Worm (Caenorhabditis elegans) whole organism, L4 larva: ENCODE data around the gene sdz-19.

Experiments used
- D1046.2 ChIP-seq: fragments of 200-800 bp; sonication (Bioruptor generic); IDR thresholded peaks from 2 replicates; pipeline ENCODE4 v1.3.6; 2022; ENCODE audit warnings: missing genetic modification characterization, missing compliant biosample characterization
- T26A8.4 ChIP-seq: fragments of 200-800 bp; sonication (Bioruptor generic); IDR thresholded peaks from 2 replicates; pipeline ENCODE4 v1.3.6; 2022; ENCODE audit warnings: missing genetic modification characterization, missing compliant biosample characterization
- Y48G9A.11 ChIP-seq: fragments of 200-800 bp; sonication (Bioruptor generic); IDR thresholded peaks from 2 replicates; pipeline ENCODE4 v1.3.6; 2022; ENCODE audit warnings: missing genetic modification reagents, missing genetic modification characterization, missing compliant biosample characterization
- Y5F2A.4 ChIP-seq: fragments of 200-800 bp; sonication (Bioruptor generic); optimal IDR thresholded peaks from 2 replicates; lab custom pipeline; 2018; ENCODE audit warnings: mild to moderate bottlenecking, missing genetic modification characterization, missing compliant biosample characterization
- Y75B8A.6 ChIP-seq: fragments of 200-800 bp; sonication (Bioruptor generic); IDR thresholded peaks from 2 replicates; pipeline ENCODE4 v1.3.6; 2022; ENCODE audit warnings: missing genetic modification reagents, missing genetic modification characterization, missing compliant biosample characterization
- ZK546.5 ChIP-seq, 2 experiments: sonication (generic microtip); optimal IDR thresholded peaks; 2 replicates each; lab custom pipeline; 2017; ENCODE audit warnings: missing biosample characterization in 2 of 2, missing genetic modification characterization in 2 of 2
- aha-1 ChIP-seq: fragments of 150-350 bp; peaks from one replicate; lab custom pipeline; 2014; ENCODE audit warnings: missing biosample characterization, missing genetic modification characterization
- arid-1 ChIP-seq: fragments of 200-800 bp; sonication (Bioruptor generic); conservative IDR thresholded peaks from 2 replicates; pipeline ENCODE4 v1.3.6; 2022; ENCODE audit warnings: missing genetic modification reagents, missing genetic modification characterization, missing compliant biosample characterization
- attf-4 ChIP-seq: sonication (generic microtip); optimal IDR thresholded peaks from 3 replicates; lab custom pipeline; 2017; ENCODE audit warnings: missing biosample characterization, missing genetic modification characterization
- ceh-28 ChIP-seq: fragments of 150-350 bp; optimal IDR thresholded peaks from 2 replicates; lab custom pipeline; 2014; ENCODE audit warnings: missing biosample characterization, missing genetic modification reagents, missing genetic modification characterization
- ceh-32 ChIP-seq: sonication (generic microtip); optimal IDR thresholded peaks from 2 replicates; lab custom pipeline; 2016; ENCODE audit warnings: mild to moderate bottlenecking, missing genetic modification characterization, missing compliant biosample characterization; ENCODE audit not compliant: poor library complexity
- ceh-44 ChIP-seq: fragments of 200-800 bp; sonication (Bioruptor generic); IDR thresholded peaks from 2 replicates; pipeline ENCODE4 v1.3.6; 2022; ENCODE audit warnings: missing genetic modification reagents, missing genetic modification characterization, missing compliant biosample characterization
- ces-1 ChIP-seq: fragments of 150-350 bp; sonication (generic microtip); optimal IDR thresholded peaks from 4 replicates; lab custom pipeline; 2014; ENCODE audit warnings: missing biosample characterization, missing genetic modification reagents, missing genetic modification characterization
- cey-2 ChIP-seq: sonication (generic microtip); optimal IDR thresholded peaks from 3 replicates; lab custom pipeline; 2017; ENCODE audit warnings: missing genetic modification characterization, mild to moderate bottlenecking, missing compliant biosample characterization, antibody characterized with exemption, borderline replicate concordance; ENCODE audit not compliant: insufficient read depth
- ctbp-1 ChIP-seq: fragments of 200-800 bp; sonication (Bioruptor generic); IDR thresholded peaks from 2 replicates; pipeline ENCODE4 v1.3.6; 2022; ENCODE audit warnings: missing genetic modification reagents, missing genetic modification characterization, missing compliant biosample characterization
- dmd-6 ChIP-seq: fragments of 200-800 bp; sonication (Bioruptor generic); IDR thresholded peaks from 2 replicates; pipeline ENCODE4 v1.3.6; 2022; ENCODE audit warnings: missing genetic modification reagents, missing genetic modification characterization, missing compliant biosample characterization
- dve-1 ChIP-seq: sonication (generic microtip); optimal IDR thresholded peaks from 2 replicates; lab custom pipeline; 2017; ENCODE audit warnings: antibody characterized with exemption, mild to moderate bottlenecking, missing genetic modification characterization, missing compliant biosample characterization; ENCODE audit not compliant: insufficient read depth
- fkh-10 ChIP-seq: fragments of 150-350 bp; optimal IDR thresholded peaks from 2 replicates; lab custom pipeline; 2014; ENCODE audit warnings: missing biosample characterization, missing genetic modification reagents, missing genetic modification characterization
- gei-8 ChIP-seq: fragments of 200-800 bp; sonication (Bioruptor generic); optimal IDR thresholded peaks from 2 replicates; lab custom pipeline; 2018; ENCODE audit warnings: mild to moderate bottlenecking, missing genetic modification characterization, missing compliant biosample characterization
- hlh-11 ChIP-seq: fragments of 200-800 bp; sonication (Bioruptor generic); optimal IDR thresholded peaks from 2 replicates; lab custom pipeline; 2018; ENCODE audit warnings: mild to moderate bottlenecking, missing genetic modification characterization, missing compliant biosample characterization
- jun-1 ChIP-seq: fragments of 150-350 bp; optimal IDR thresholded peaks from 2 replicates; lab custom pipeline; 2014; ENCODE audit warnings: missing biosample characterization, missing genetic modification reagents, missing genetic modification characterization
- lin-1 ChIP-seq: fragments of 200-800 bp; sonication (Bioruptor generic); IDR thresholded peaks from 2 replicates; pipeline ENCODE4 v1.3.6; 2022; ENCODE audit warnings: missing genetic modification reagents, missing genetic modification characterization, missing compliant biosample characterization
- lin-13 ChIP-seq: fragments of 150-350 bp; optimal IDR thresholded peaks from 2 replicates; lab custom pipeline; 2014; ENCODE audit warnings: missing biosample characterization, missing genetic modification reagents, missing genetic modification characterization
- lin-15B ChIP-seq: fragments of 150-350 bp; sonication (generic microtip); optimal IDR thresholded peaks from 3 replicates; lab custom pipeline; 2014; ENCODE audit warnings: missing biosample characterization, missing genetic modification characterization
- lin-29 ChIP-seq: fragments of 200-800 bp; sonication (Bioruptor generic); IDR thresholded peaks from 2 replicates; pipeline ENCODE4 v1.3.6; 2022; ENCODE audit warnings: missing genetic modification reagents, missing genetic modification characterization, missing compliant biosample characterization
- lir-3 ChIP-seq: sonication (generic microtip); optimal IDR thresholded peaks from 2 replicates; lab custom pipeline; 2016; ENCODE audit warnings: mild to moderate bottlenecking, missing genetic modification characterization, missing compliant biosample characterization
- lsy-2 ChIP-seq, 2 experiments: fragments of 150-350 bp in 1 of 2; sonication (generic microtip) in 1 of 2; optimal IDR thresholded peaks; 2 replicates each; lab custom pipeline; 2014 to 2017; ENCODE audit warnings: missing biosample characterization in 2 of 2, missing genetic modification characterization in 2 of 2
- madf-5 ChIP-seq, 2 experiments: fragments of 200-800 bp; sonication (Bioruptor generic); IDR thresholded peaks; 2 replicates each; pipeline ENCODE4 v1.3.6; 2022; ENCODE audit warnings: missing compliant biosample characterization in 2 of 2, missing genetic modification characterization in 2 of 2
- mep-1 ChIP-seq: fragments of 150-350 bp; sonication (generic microtip); optimal IDR thresholded peaks from 3 replicates; lab custom pipeline; 2014; ENCODE audit warnings: missing biosample characterization, missing genetic modification characterization
- mxl-2 ChIP-seq: fragments of 200-800 bp; sonication (Bioruptor generic); conservative IDR thresholded peaks from 2 replicates; pipeline ENCODE4 v1.3.6; 2022; ENCODE audit warnings: missing genetic modification reagents, missing genetic modification characterization, missing compliant biosample characterization
- nhr-11 ChIP-seq: fragments of 150-350 bp; optimal IDR thresholded peaks from 2 replicates; lab custom pipeline; 2014; ENCODE audit warnings: missing biosample characterization, missing genetic modification characterization
- nhr-111 ChIP-seq: fragments of 200-800 bp; sonication (Bioruptor generic); optimal IDR thresholded peaks from 2 replicates; lab custom pipeline; 2018; ENCODE audit warnings: mild to moderate bottlenecking, missing genetic modification characterization, missing compliant biosample characterization
- nhr-237 ChIP-seq: sonication (generic microtip); optimal IDR thresholded peaks from 2 replicates; lab custom pipeline; 2017; ENCODE audit warnings: missing biosample characterization, missing genetic modification characterization
- nhr-28 ChIP-seq: fragments of 150-350 bp; optimal IDR thresholded peaks from 2 replicates; lab custom pipeline; 2014; ENCODE audit warnings: missing biosample characterization, missing genetic modification characterization
- nhr-48 ChIP-seq: sonication (generic microtip); optimal IDR thresholded peaks from 2 replicates; lab custom pipeline; 2016; ENCODE audit warnings: mild to moderate bottlenecking, missing genetic modification characterization, missing compliant biosample characterization
- nhr-6 ChIP-seq: fragments of 150-350 bp; optimal IDR thresholded peaks from 2 replicates; lab custom pipeline; 2014; ENCODE audit warnings: missing biosample characterization, missing genetic modification characterization
- nhr-76 ChIP-seq: fragments of 150-350 bp; optimal IDR thresholded peaks from 2 replicates; lab custom pipeline; 2014; ENCODE audit warnings: missing biosample characterization, missing genetic modification characterization
- pha-4 ChIP-seq, 2 experiments: fragments of 150-350 bp in 1 of 2; fragments of 200-800 bp in 1 of 2; sonication (Bioruptor generic) in 1 of 2; IDR thresholded peaks in 1 of 2; optimal IDR thresholded peaks in 1 of 2; 2 replicates each; pipeline versions ENCODE4 v1.3.6 to Lab custom; 2014 to 2022; ENCODE audit warnings: missing genetic modification characterization in 2 of 2, missing genetic modification reagents in 2 of 2, missing biosample characterization in 1 of 2, missing compliant biosample characterization in 1 of 2
- php-3 ChIP-seq: fragments of 200-800 bp; sonication (Bioruptor generic); IDR thresholded peaks from 2 replicates; pipeline ENCODE4 v1.3.6; 2022; ENCODE audit warnings: missing genetic modification reagents, missing genetic modification characterization, missing compliant biosample characterization
- sdz-12 ChIP-seq: fragments of 200-800 bp; sonication (Bioruptor generic); optimal IDR thresholded peaks from 2 replicates; lab custom pipeline; 2018; ENCODE audit warnings: mild to moderate bottlenecking, missing genetic modification characterization, missing compliant biosample characterization
- set-16 ChIP-seq: fragments of 200-800 bp; sonication (Bioruptor generic); IDR thresholded peaks from 2 replicates; pipeline ENCODE4 v1.3.6; 2022; ENCODE audit warnings: missing genetic modification reagents, missing genetic modification characterization, missing compliant biosample characterization
- skn-1 ChIP-seq: fragments of 150-350 bp; optimal IDR thresholded peaks from 2 replicates; lab custom pipeline; 2014; ENCODE audit warnings: missing biosample characterization, missing genetic modification characterization
- snpc-1.2 ChIP-seq: fragments of 200-800 bp; sonication (Bioruptor generic); IDR thresholded peaks from 2 replicates; pipeline ENCODE4 v1.3.6; 2022; ENCODE audit warnings: missing genetic modification reagents, missing genetic modification characterization, missing compliant biosample characterization
- snpc-4 ChIP-seq: fragments of 150-350 bp; optimal IDR thresholded peaks from 2 replicates; lab custom pipeline; 2014; ENCODE audit warnings: missing biosample characterization, missing genetic modification characterization
- spr-1 ChIP-seq: sonication (generic microtip); optimal IDR thresholded peaks from 2 replicates; lab custom pipeline; 2016; ENCODE audit warnings: mild to moderate bottlenecking, missing genetic modification characterization, missing compliant biosample characterization
- spr-3 ChIP-seq: fragments of 200-800 bp; sonication (Bioruptor generic); optimal IDR thresholded peaks from 2 replicates; lab custom pipeline; 2018; ENCODE audit warnings: mild to moderate bottlenecking, missing genetic modification characterization, missing compliant biosample characterization
- tra-1 ChIP-seq: fragments of 200-800 bp; sonication (Bioruptor generic); IDR thresholded peaks from 2 replicates; pipeline ENCODE4 v1.3.6; 2022; ENCODE audit warnings: missing genetic modification reagents, missing genetic modification characterization, missing compliant biosample characterization
- unc-130 ChIP-seq: sonication (generic microtip); optimal IDR thresholded peaks from 2 replicates; lab custom pipeline; 2016; ENCODE audit warnings: missing genetic modification reagents, missing genetic modification characterization, missing compliant biosample characterization
- unc-39 ChIP-seq: sonication (generic microtip); optimal IDR thresholded peaks from 2 replicates; lab custom pipeline; 2017; ENCODE audit warnings: missing biosample characterization, missing genetic modification characterization
- zag-1 ChIP-seq: fragments of 150-350 bp; optimal IDR thresholded peaks from 2 replicates; lab custom pipeline; 2014; ENCODE audit warnings: missing biosample characterization, missing genetic modification characterization
- zfp-3 ChIP-seq: fragments of 200-800 bp; sonication (Bioruptor generic); conservative IDR thresholded peaks from 2 replicates; pipeline ENCODE4 v1.3.6; 2022; ENCODE audit warnings: missing genetic modification reagents, missing genetic modification characterization, missing compliant biosample characterization
- zip-11 ChIP-seq: fragments of 200-800 bp; sonication (Bioruptor generic); IDR thresholded peaks from 2 replicates; pipeline ENCODE4 v1.3.6; 2022; ENCODE audit warnings: missing genetic modification characterization, missing compliant biosample characterization

sdz-19 gene

DNA sequence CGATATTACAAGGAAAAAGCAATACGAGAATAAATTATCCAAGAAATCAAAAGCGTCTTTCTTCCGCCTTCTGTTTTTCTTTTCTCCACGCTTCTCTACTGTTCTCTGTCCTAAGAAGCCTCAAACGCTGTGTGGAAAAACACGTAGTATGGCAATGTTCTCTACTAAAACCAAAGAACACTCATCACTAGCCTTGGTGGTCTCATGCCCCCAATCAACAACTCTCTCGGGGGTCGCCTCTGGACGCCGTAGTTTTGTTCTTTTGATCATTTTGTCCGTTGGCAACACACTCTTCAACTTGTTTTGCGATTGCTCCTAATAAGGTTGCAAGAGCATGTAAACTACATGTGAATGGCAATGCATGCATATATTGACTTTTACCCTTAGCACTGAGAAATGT, 14.2 kb upstream of the sdz-19 start (continued):
- TF ChIP-seq nhr-111 (GFP tag; lab: Kevin White, UChicago) (no peak), Y75B8A.6 (GFP tag; lab: Robert Waterston, UW) (no peak), dve-1 (tag; lab: Kevin White, UChicago) (peak; percentile 26), lsy-2 (tag; optimal IDR thresholded peaks at IDR 0.05; lab: Kevin White, UChicago) (peak in 1 of 2 experiments; percentile 70), sdz-12 (no peak), zip-11 (GFP tag; lab: Robert Waterston, UW) (no peak), lin-15B (no peak), Y5F2A.4 (GFP tag; lab: Kevin White, UChicago) (no peak), D1046.2 (GFP tag; lab: Robert Waterston, UW) (no peak), php-3 (no peak), spr-3 (GFP tag; lab: Kevin White, UChicago) (no peak), snpc-1.2 (GFP tag; lab: Robert Waterston, UW) (no peak), spr-1 (tag; lab: Kevin White, UChicago) (no peak), nhr-76 (tag; lab: Kevin White, UChicago) (no peak), unc-130 (GFP tag; lab: Kevin White, UChicago) (no peak), attf-4 (no peak), nhr-48 (no peak), T26A8.4 (GFP tag; lab: Robert Waterston, UW) (peak; percentile 12; the same call in 1 of the 2 replicates), ces-1 (GFP tag; lab: Kevin White, UChicago) (no peak), ZK546.5 (tag; optimal IDR thresholded peaks at IDR 0.05; lab: Kevin White, UChicago) (no peak), ceh-44 (GFP tag; lab: Robert Waterston, UW) (no peak), lin-1 (GFP tag; lab: Robert Waterston, UW) (no peak), lin-29 (no peak), nhr-237 (no peak), gei-8 (GFP tag; lab: Kevin White, UChicago) (peak; percentile 4), lin-13 (GFP tag; lab: Kevin White, UChicago) (no peak), aha-1 (tag; lab: Kevin White, UChicago) (peak; percentile 92), mep-1 (tag; lab: Kevin White, UChicago) (peak; percentile 68), arid-1 (no peak), madf-5 (GFP tag; IDR thresholded peaks at IDR 0.05; lab: Robert Waterston, UW) (no peak), fkh-10 (GFP tag; lab: Kevin White, UChicago) (no peak), snpc-4 (tag; lab: Kevin White, UChicago) (no peak), ctbp-1 (GFP tag; lab: Robert Waterston, UW) (no peak), skn-1 (tag; lab: Kevin White, UChicago) (no peak), nhr-6 (tag; lab: Kevin White, UChicago) (peak; percentile 22), Y48G9A.11 (GFP tag; lab: Robert Waterston, UW) (no peak), ceh-32 (no peak), mxl-2 (GFP tag; lab: Robert Waterston, UW) (no peak), jun-1 (tag; lab: Kevin White, UChicago) (no peak), set-16 (GFP tag; lab: Robert Waterston, UW) (no peak), pha-4 (GFP tag; IDR thresholded peaks at IDR 0.05; lab: Robert Waterston, UW) (no peak), pha-4 (tag; optimal IDR thresholded peaks at IDR 0.05; lab: Kevin White, UChicago) (no peak), dmd-6 (peak; percentile 31), zag-1 (tag; lab: Kevin White, UChicago) (no peak), hlh-11 (tag; lab: Kevin White, UChicago) (peak; percentile 50), lir-3 (tag; lab: Kevin White, UChicago) (no peak), nhr-28 (tag; lab: Kevin White, UChicago) (peak; percentile 43), cey-2 (tag; lab: Kevin White, UChicago) (no peak), unc-39 (tag; lab: Kevin White, UChicago) (no peak), nhr-11 (peak; percentile 63), tra-1 (GFP tag; lab: Robert Waterston, UW) (0 out of 2 replicates have a peak, but pooled peaks have one; percentile 48), ceh-28 (tag; lab: Kevin White, UChicago) (no peak), zfp-3 (GFP tag; lab: Robert Waterston, UW) (no peak)
